Fruit fly (Drosophila melanogaster) whole organism, embryonic: ENCODE results near the gene CG18135.

Experiments
- CG1024 ChIP-seq: fragments of 200-800 bp; sonication (Bioruptor generic); IDR thresholded peaks from 2 replicates; pipeline ENCODE4 v1.3.6; 2022; ENCODE audit warnings: missing biosample characterization, missing genetic modification characterization
- CG10543 ChIP-seq: fragments of 200-800 bp; sonication (Bioruptor generic); optimal IDR thresholded peaks from 3 replicates; lab custom pipeline; 2017; ENCODE audit warnings: missing biosample characterization, mild to moderate bottlenecking, missing genetic modification characterization, moderate library complexity
- CG12769 ChIP-seq: fragments of 200-800 bp; sonication (Bioruptor generic); optimal IDR thresholded peaks from 2 replicates; lab custom pipeline; 2019; ENCODE audit warnings: missing biosample characterization, mild to moderate bottlenecking, missing genetic modification characterization, moderate library complexity
- CG13424 ChIP-seq: fragments of 200-800 bp; sonication (Bioruptor generic); optimal IDR thresholded peaks from 2 replicates; lab custom pipeline; 2019; ENCODE audit warnings: missing biosample characterization, mild to moderate bottlenecking, missing genetic modification characterization, moderate library complexity
- CG1529 ChIP-seq: fragments of 200-800 bp; sonication (Bioruptor generic); optimal IDR thresholded peaks from 3 replicates; lab custom pipeline; 2018; ENCODE audit warnings: missing biosample characterization, missing genetic modification characterization
- CG15514 ChIP-seq: fragments of 200-800 bp; sonication (Bioruptor generic); optimal IDR thresholded peaks from 3 replicates; lab custom pipeline; 2017; ENCODE audit warnings: missing biosample characterization, missing genetic modification characterization, mild to moderate bottlenecking, moderate library complexity, missing genetic modification reagents
- CG17361 ChIP-seq: fragments of 200-800 bp; sonication (Bioruptor generic); IDR thresholded peaks from 3 replicates; pipeline ENCODE4 v1.3.6; 2022; ENCODE audit warnings: missing biosample characterization, missing genetic modification characterization
- CG2120 ChIP-seq: fragments of 200-800 bp; sonication (Bioruptor generic); optimal IDR thresholded peaks from 3 replicates; lab custom pipeline; 2016; ENCODE audit warnings: missing biosample characterization, missing genetic modification characterization
- CG2129 ChIP-seq: fragments of 200-800 bp; sonication (Bioruptor generic); IDR thresholded peaks from 2 replicates; pipeline ENCODE4 v1.3.6; 2022; ENCODE audit warnings: missing biosample characterization, missing genetic modification characterization; ENCODE audit not compliant: partially characterized antibody
- CG2678 ChIP-seq: fragments of 200-800 bp; sonication (Bioruptor generic); optimal IDR thresholded peaks from 3 replicates; lab custom pipeline; 2019; ENCODE audit warnings: missing biosample characterization, mild to moderate bottlenecking, missing genetic modification characterization, moderate library complexity
- CG30403 ChIP-seq: fragments of 200-800 bp; sonication (Bioruptor generic); optimal IDR thresholded peaks from 3 replicates; lab custom pipeline; 2016; ENCODE audit warnings: missing biosample characterization, missing genetic modification characterization
- CG31441 ChIP-seq: fragments of 200-800 bp; sonication (Bioruptor generic); IDR thresholded peaks from 2 replicates; pipeline ENCODE4 v1.3.6; 2022; ENCODE audit warnings: missing biosample characterization, missing genetic modification characterization
- CG34224 ChIP-seq: fragments of 200-800 bp; sonication (Bioruptor generic); IDR thresholded peaks from 3 replicates; pipeline ENCODE4 v1.3.6; 2022; ENCODE audit warnings: missing biosample characterization, missing genetic modification characterization; ENCODE audit not compliant: partially characterized antibody
- CG4328 ChIP-seq: fragments of 200-800 bp; sonication (Bioruptor generic); optimal IDR thresholded peaks from 3 replicates; lab custom pipeline; 2017; ENCODE audit warnings: missing biosample characterization, missing genetic modification reagents, missing genetic modification characterization
- CG7839 ChIP-seq: fragments of 200-800 bp; sonication (Bioruptor generic); optimal IDR thresholded peaks from 3 replicates; lab custom pipeline; 2018; ENCODE audit warnings: missing biosample characterization, mild to moderate bottlenecking, missing genetic modification characterization, moderate library complexity
- CG7963 ChIP-seq: fragments of 200-800 bp; sonication (Bioruptor generic); IDR thresholded peaks from 3 replicates; pipeline ENCODE4 v1.3.6; 2022; ENCODE audit warnings: missing biosample characterization, missing genetic modification characterization; ENCODE audit not compliant: partially characterized antibody
- CG8290 ChIP-seq, 3 experiments: fragments of 200-800 bp; sonication (Bioruptor generic); optimal IDR thresholded peaks; 2 replicates each; lab custom pipeline; 2016 to 2019; ENCODE audit warnings: missing biosample characterization in 3 of 3, missing genetic modification characterization in 3 of 3, mild to moderate bottlenecking in 2 of 3, moderate library complexity in 1 of 3
- CG8359 ChIP-seq: fragments of 200-800 bp; sonication (Bioruptor generic); optimal IDR thresholded peaks from 2 replicates; lab custom pipeline; 2017; ENCODE audit warnings: missing biosample characterization, mild to moderate bottlenecking, missing genetic modification characterization, borderline replicate concordance
- CG8388 ChIP-seq: fragments of 200-800 bp; sonication (Bioruptor generic); optimal IDR thresholded peaks from 2 replicates; lab custom pipeline; 2019; ENCODE audit warnings: missing biosample characterization, mild to moderate bottlenecking, missing genetic modification characterization, moderate library complexity
- CG9727 ChIP-seq: fragments of 200-800 bp; sonication (Bioruptor generic); optimal IDR thresholded peaks from 3 replicates; lab custom pipeline; 2017; ENCODE audit warnings: missing biosample characterization, mild to moderate bottlenecking, missing genetic modification characterization
- CG9932 ChIP-seq: fragments of 200-800 bp; sonication (Bioruptor generic); IDR thresholded peaks from 2 replicates; pipeline ENCODE4 v1.3.6; 2022; ENCODE audit warnings: missing biosample characterization, missing genetic modification characterization
- Camta ChIP-seq: fragments of 200-800 bp; sonication (Bioruptor generic); optimal IDR thresholded peaks from 2 replicates; lab custom pipeline; 2016; ENCODE audit warnings: missing biosample characterization, missing genetic modification characterization
- Dek ChIP-seq: fragments of 200-800 bp; sonication (Bioruptor generic); optimal IDR thresholded peaks from 3 replicates; lab custom pipeline; 2019; ENCODE audit warnings: missing biosample characterization, mild to moderate bottlenecking, missing genetic modification characterization, moderate library complexity
- Drgx ChIP-seq: fragments of 200-800 bp; sonication (Bioruptor generic); IDR thresholded peaks from 2 replicates; pipeline ENCODE4 v1.3.6; 2022; ENCODE audit warnings: missing biosample characterization, missing genetic modification characterization
- E2f1 ChIP-seq: fragments of 200-800 bp; sonication (Bioruptor generic); IDR thresholded peaks from 2 replicates; pipeline ENCODE4 v1.3.6; 2022; ENCODE audit warnings: missing biosample characterization, missing genetic modification characterization
- Hr78 ChIP-seq, 2 experiments: fragments of 200-800 bp in 1 of 2; fragments of >200 bp in 1 of 2; sonication (Bioruptor generic) in 1 of 2; optimal IDR thresholded peaks; 2 replicates each; lab custom pipeline; 2017 to 2019; ENCODE audit warnings: missing biosample characterization in 2 of 2, missing genetic modification characterization in 2 of 2, mild to moderate bottlenecking in 1 of 2, moderate library complexity in 1 of 2
- Nf-YA ChIP-seq: fragments of 200-800 bp; sonication (Bioruptor generic); IDR thresholded peaks from 2 replicates; pipeline ENCODE4 v1.3.6; 2022; ENCODE audit warnings: missing biosample characterization, missing genetic modification characterization
- Rfx ChIP-seq: fragments of 200-800 bp; sonication (Bioruptor generic); IDR thresholded peaks from 2 replicates; pipeline ENCODE4 v1.3.6; 2022; ENCODE audit warnings: missing biosample characterization, missing genetic modification characterization
- Vsx1 ChIP-seq: fragments of 200-800 bp; sonication (Bioruptor generic); optimal IDR thresholded peaks from 2 replicates; lab custom pipeline; 2017; ENCODE audit warnings: missing biosample characterization, mild to moderate bottlenecking, missing genetic modification characterization, missing genetic modification reagents
- ac ChIP-seq: fragments of 200-800 bp; sonication (Bioruptor generic); optimal IDR thresholded peaks from 3 replicates; lab custom pipeline; 2017; ENCODE audit warnings: missing biosample characterization, mild to moderate bottlenecking, missing genetic modification characterization
- croc ChIP-seq: fragments of 200-800 bp; sonication (Bioruptor generic); conservative IDR thresholded peaks from 3 replicates; pipeline ENCODE4 v1.3.6; 2022; ENCODE audit warnings: missing biosample characterization, missing genetic modification characterization
- disco-r ChIP-seq: fragments of 200-800 bp; sonication (Bioruptor generic); optimal IDR thresholded peaks from 2 replicates; lab custom pipeline; 2016; ENCODE audit warnings: missing biosample characterization, missing genetic modification characterization
- emc ChIP-seq: fragments of 200-800 bp; sonication (Bioruptor generic); optimal IDR thresholded peaks from 2 replicates; lab custom pipeline; 2016; ENCODE audit warnings: missing biosample characterization, missing genetic modification characterization
- esg ChIP-seq: fragments of 200-800 bp; sonication (Bioruptor generic); conservative IDR thresholded peaks from 2 replicates; pipeline ENCODE4 v1.3.6; 2022; ENCODE audit warnings: missing biosample characterization, missing genetic modification characterization
- fd102C ChIP-seq: fragments of 200-800 bp; sonication (Bioruptor generic); optimal IDR thresholded peaks from 2 replicates; lab custom pipeline; 2018; ENCODE audit warnings: missing biosample characterization, mild to moderate bottlenecking, missing genetic modification characterization, moderate library complexity
- fd3F ChIP-seq: fragments of 200-800 bp; sonication (Bioruptor generic); optimal IDR thresholded peaks from 2 replicates; lab custom pipeline; 2018; ENCODE audit warnings: missing biosample characterization, mild to moderate bottlenecking, missing genetic modification characterization, moderate library complexity
- her ChIP-seq: fragments of 200-800 bp; sonication (Bioruptor generic); optimal IDR thresholded peaks from 2 replicates; lab custom pipeline; 2016; ENCODE audit warnings: missing biosample characterization, missing genetic modification characterization
- hth ChIP-seq: fragments of >200 bp; optimal IDR thresholded peaks from 2 replicates; lab custom pipeline; 2017; ENCODE audit warnings: inconsistent platforms
- lilli ChIP-seq: fragments of 200-800 bp; sonication (Bioruptor generic); optimal IDR thresholded peaks from 3 replicates; lab custom pipeline; 2016; ENCODE audit warnings: missing biosample characterization, missing genetic modification characterization
- oc ChIP-seq: fragments of 200-800 bp; sonication (Bioruptor generic); optimal IDR thresholded peaks from 2 replicates; lab custom pipeline; 2018; ENCODE audit warnings: missing biosample characterization, mild to moderate bottlenecking, missing genetic modification characterization, moderate library complexity
- pnt ChIP-seq: fragments of 200-800 bp; sonication (Bioruptor generic); optimal IDR thresholded peaks from 3 replicates; lab custom pipeline; 2016; ENCODE audit warnings: missing biosample characterization, missing genetic modification characterization
- prd ChIP-seq, 3 experiments: fragments of >200 bp in 2 of 3; fragments of 200-800 bp in 1 of 3; sonication (Bioruptor generic) in 1 of 3; optimal IDR thresholded peaks in 2 of 3; IDR thresholded peaks in 1 of 3; 2 replicates in 2 of 3; 3 replicates in 1 of 3; pipeline versions ENCODE4 v1.3.6 to Lab custom; 2017 to 2022; ENCODE audit warnings: missing biosample characterization in 1 of 3, missing genetic modification characterization in 1 of 3
- pros ChIP-seq: fragments of 200-800 bp; sonication (Bioruptor generic); optimal IDR thresholded peaks from 3 replicates; lab custom pipeline; 2019; ENCODE audit warnings: missing biosample characterization, mild to moderate bottlenecking, missing genetic modification characterization, moderate library complexity
- pum ChIP-seq: fragments of 200-800 bp; sonication (Bioruptor generic); optimal IDR thresholded peaks from 2 replicates; lab custom pipeline; 2016; ENCODE audit warnings: missing biosample characterization, missing genetic modification characterization
- shn ChIP-seq: fragments of 200-800 bp; sonication (Bioruptor generic); optimal IDR thresholded peaks from 3 replicates; lab custom pipeline; 2016; ENCODE audit warnings: missing biosample characterization, missing genetic modification characterization
- so ChIP-seq: fragments of 200-800 bp; sonication (Bioruptor generic); IDR thresholded peaks from 3 replicates; pipeline ENCODE4 v1.3.6; 2022; ENCODE audit warnings: missing biosample characterization, missing genetic modification characterization
- tgo ChIP-seq: fragments of 200-800 bp; sonication (Bioruptor generic); IDR thresholded peaks from 3 replicates; pipeline ENCODE4 v1.3.6; 2022; ENCODE audit warnings: missing biosample characterization, missing genetic modification characterization
- wdn ChIP-seq: fragments of 200-800 bp; sonication (Bioruptor generic); IDR thresholded peaks from 2 replicates; pipeline ENCODE4 v1.3.6; 2022; ENCODE audit warnings: missing biosample characterization, missing genetic modification characterization

CG18135 gene

dm6 chr3L:19016133-19016804, 18.2 kb upstream of the CG18135 start (continued):
- no peak for TF ChIP-seq CG1529
- no peak for TF ChIP-seq CG8388 (GFP tag; lab: Kevin White, UChicago)
- no peak for TF ChIP-seq prd (optimal IDR thresholded peaks at IDR 0.05; lab: Kevin White, UChicago)
- peak; percentile 36; the same call in 1 of the 3 replicates for TF ChIP-seq prd (GFP tag; IDR thresholded peaks at IDR 0.05; lab: Robert Waterston, UW)
- no peak for TF ChIP-seq disco-r (GFP tag; lab: Kevin White, UChicago)
- TF ChIP-seq CG12769 (tag; lab: Kevin White, UChicago) = peak; percentile 93
- peak; percentile 38; the same call in 1 of the 2 replicates for TF ChIP-seq Drgx (GFP tag; lab: Robert Waterston, UW)
- peak; percentile 55 for TF ChIP-seq CG13424 (tag; lab: Kevin White, UChicago)
- 0 out of 3 replicates have a peak, but pooled peaks have one; percentile 16 for TF ChIP-seq CG7963 (GFP tag; lab: Robert Waterston, UW)
- no peak for TF ChIP-seq E2f1 (GFP tag; lab: Robert Waterston, UW)
- no peak for TF ChIP-seq CG1024
- no peak for TF ChIP-seq ac
- peak; percentile 60 for TF ChIP-seq CG2120 (GFP tag; lab: Kevin White, UChicago)
- TF ChIP-seq lilli (GFP tag; lab: Kevin White, UChicago) = peak; percentile 51
- no peak for TF ChIP-seq emc (GFP tag; lab: Kevin White, UChicago)
- peak; percentile 58 for TF ChIP-seq CG9932
- no peak for TF ChIP-seq hth (lab: Kevin White, UChicago)
- TF ChIP-seq CG4328 (GFP tag; lab: Kevin White, UChicago) = no peak
- TF ChIP-seq croc = no peak
- peak; percentile 84 for TF ChIP-seq CG10543 (GFP tag; lab: Kevin White, UChicago)
- peak; percentile 39; the same call in 2 of the 3 replicates for TF ChIP-seq tgo
- no peak for TF ChIP-seq fd102C
- TF ChIP-seq Camta (GFP tag; lab: Kevin White, UChicago) = no peak
- TF ChIP-seq Dek = peak; percentile 1
- TF ChIP-seq CG31441 (GFP tag; lab: Robert Waterston, UW) = peak; percentile 27; the same call in 1 of the 2 replicates
- peak; percentile 47; the same call in 2 of the 3 replicates for TF ChIP-seq CG17361
- TF ChIP-seq pros (GFP tag; lab: Kevin White, UChicago) = peak; percentile 12
- no peak for TF ChIP-seq her (GFP tag; lab: Kevin White, UChicago)
- TF ChIP-seq fd3F = peak; percentile 39
- no peak for TF ChIP-seq CG2129
- no peak for TF ChIP-seq CG34224 (GFP tag; lab: Robert Waterston, UW)
- TF ChIP-seq Vsx1 = no peak
- TF ChIP-seq CG15514 (GFP tag; lab: Kevin White, UChicago) = no peak
- TF ChIP-seq oc (tag; lab: Kevin White, UChicago) = peak; percentile 90
- TF ChIP-seq CG2678 (tag; lab: Kevin White, UChicago) = peak; percentile 65
- TF ChIP-seq shn (GFP tag; lab: Kevin White, UChicago) = no peak
- TF ChIP-seq CG8290 (GFP tag; optimal IDR thresholded peaks at IDR 0.05; lab: Kevin White, UChicago) = no peak
- peak in 1 of 2 experiments; percentile 29 for TF ChIP-seq CG8290 (tag; optimal IDR thresholded peaks at IDR 0.05; lab: Kevin White, UChicago)
- TF ChIP-seq Hr78 (GFP tag; optimal IDR thresholded peaks at IDR 0.05; lab: Kevin White, UChicago) = no peak
- peak; percentile 24 for TF ChIP-seq CG30403
- TF ChIP-seq pum (GFP tag; lab: Kevin White, UChicago) = no peak
- TF ChIP-seq wdn = 0 out of 2 replicates have a peak, but pooled peaks have one; percentile 39
- no peak for TF ChIP-seq so (GFP tag; lab: Robert Waterston, UW)
- TF ChIP-seq CG8359 = no peak
- peak; percentile 4 for TF ChIP-seq CG9727 (GFP tag; lab: Kevin White, UChicago)
- TF ChIP-seq esg (GFP tag; lab: Robert Waterston, UW) = peak; percentile 26; the same call in 1 of the 2 replicates
- TF ChIP-seq Rfx (GFP tag; lab: Robert Waterston, UW) = peak; percentile 46; the same call in 1 of the 2 replicates
- no peak for TF ChIP-seq pnt (GFP tag; lab: Kevin White, UChicago)
- TF ChIP-seq CG7839 (tag; lab: Kevin White, UChicago) = peak; percentile 63
- no peak for TF ChIP-seq Nf-YA (GFP tag; lab: Robert Waterston, UW)
